Fruit fly (Drosophila melanogaster): Measurements from ENCODE around the gene CG8028.

CG8028 gene

DNA sequence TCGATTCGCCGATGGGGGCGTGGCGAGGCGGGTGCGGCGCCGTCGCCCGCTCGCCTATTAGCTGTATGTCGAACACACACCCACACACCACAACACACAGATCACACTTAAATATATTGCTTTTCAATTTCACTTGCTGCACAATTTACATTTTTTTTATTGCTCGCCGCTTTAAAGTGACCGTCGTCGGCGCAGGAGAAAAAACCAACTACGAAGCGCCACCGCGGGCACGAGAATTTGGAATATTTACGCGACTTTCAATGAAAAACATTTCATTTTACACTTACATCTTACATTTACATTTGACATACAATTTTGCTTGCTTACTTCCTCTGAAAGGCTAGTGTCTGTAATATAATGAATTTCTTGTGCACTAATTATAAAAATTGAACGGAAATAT lies 19.1 kb downstream of the CG8028 start, which contains the start of gene rictor (continued):
- TF ChIP-seq eyg (GFP tag; optimal IDR thresholded peaks at IDR 0.05) = no peak
- TF ChIP-seq CG2199 (GFP tag; IDR thresholded peaks at IDR 0.05) = no peak
- TF ChIP-seq CG7556 (GFP tag; optimal IDR thresholded peaks at IDR 0.05) = no peak
- no peak for TF ChIP-seq CG13624 (GFP tag; optimal IDR thresholded peaks at IDR 0.05)
- peak; percentile 40 for TF ChIP-seq pzg (GFP tag; optimal IDR thresholded peaks at IDR 0.05)
- no peak for TF ChIP-seq CG14710 (tag; optimal IDR thresholded peaks at IDR 0.05)
- no peak for TF ChIP-seq Ets97D (GFP tag; optimal IDR thresholded peaks at IDR 0.05)
- no peak for TF ChIP-seq Dll (GFP tag; IDR thresholded peaks at IDR 0.05; ENCODE audit: partially characterized antibody)
- TF ChIP-seq D19A (tag; optimal IDR thresholded peaks at IDR 0.05) = no peak
- no peak for TF ChIP-seq E2f2 (GFP tag; IDR thresholded peaks at IDR 0.05)
- peak; percentile 81 for TF ChIP-seq CTCF (GFP tag; optimal IDR thresholded peaks at IDR 0.05)
- no peak for TF ChIP-seq trem (tag; optimal IDR thresholded peaks at IDR 0.05)
- no peak for TF ChIP-seq Scr (GFP tag; IDR thresholded peaks at IDR 0.05; ENCODE audit: partially characterized antibody)
- no peak for TF ChIP-seq HmgZ (tag; optimal IDR thresholded peaks at IDR 0.05)

DNA sequence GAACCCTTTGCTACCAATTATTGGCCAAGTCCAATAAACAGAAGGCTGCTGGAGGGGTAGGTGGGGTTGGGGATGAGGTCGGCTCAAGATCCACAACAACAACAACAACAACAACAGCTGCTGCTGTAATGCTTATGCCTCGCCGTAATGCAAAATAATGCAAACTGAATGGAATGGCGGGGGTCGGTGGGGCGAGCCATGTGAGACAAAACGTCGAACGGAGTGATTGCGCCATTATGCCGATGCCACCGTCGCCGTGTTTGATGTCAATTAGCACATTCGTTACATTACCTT lies 19.5 kb downstream of the CG8028 start:
- TF ChIP-seq crol (GFP tag; IDR thresholded peaks at IDR 0.05) (peak; percentile 71), tup (GFP tag; optimal IDR thresholded peaks at IDR 0.05) (no peak), CG42726 (GFP tag; IDR thresholded peaks at IDR 0.05; ENCODE audit: partially characterized antibody) (0 out of 2 replicates have a peak, but pooled peaks have one; percentile 11), CG4360 (GFP tag; IDR thresholded peaks at IDR 0.05) (peak; percentile 85), CG31441 (GFP tag; IDR thresholded peaks at IDR 0.05) (no peak), Med (GFP tag) (no peak), Elba2 (GFP tag; optimal IDR thresholded peaks at IDR 0.05) (peak; percentile 19), nom (GFP tag; optimal IDR thresholded peaks at IDR 0.05) (peak; percentile 41), Pdp1 (GFP tag; optimal IDR thresholded peaks at IDR 0.05) (peak in 1 of 2 experiments; percentile 4)

DNA sequence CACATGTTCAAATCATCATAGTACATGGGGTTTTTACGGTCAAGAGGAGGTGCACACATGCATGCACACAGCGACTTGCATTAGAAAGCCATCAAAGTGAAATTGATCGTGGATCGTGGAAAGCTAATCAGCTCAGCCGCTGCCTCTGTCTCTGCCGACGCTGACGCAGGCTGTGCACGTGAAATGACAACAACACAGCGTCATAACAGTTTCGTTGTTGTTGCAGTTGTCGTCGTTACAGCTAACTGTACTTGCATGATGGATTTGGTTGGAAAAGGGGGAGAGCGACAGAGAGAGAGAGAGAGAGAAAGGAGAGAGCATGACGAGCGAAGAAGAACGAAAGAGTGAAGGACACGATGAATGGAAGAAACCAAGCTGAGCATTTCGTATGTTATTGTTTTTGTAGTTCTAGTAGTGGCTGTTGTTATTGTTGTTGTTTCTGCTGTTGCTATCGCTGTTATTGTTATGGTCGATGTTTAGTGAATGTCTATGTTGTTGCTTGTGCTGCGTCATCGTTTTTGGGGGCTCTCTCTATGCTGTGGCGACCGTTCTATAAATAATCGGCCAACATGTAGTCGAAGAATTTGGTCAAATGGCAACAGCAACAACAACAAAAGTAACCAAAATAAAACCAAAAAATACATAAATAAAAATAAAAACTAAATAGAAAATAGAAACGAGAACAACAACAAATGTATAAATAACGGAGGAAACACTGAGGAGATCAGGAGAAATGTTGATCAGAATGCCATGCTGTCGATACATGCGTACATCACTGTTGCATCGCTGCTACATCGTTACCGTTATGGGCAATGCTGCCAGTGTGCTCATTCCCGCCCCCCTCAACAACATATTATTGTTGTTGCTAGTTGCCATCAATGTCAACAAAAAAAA lies 20.1 kb downstream of the CG8028 start:
- TF ChIP-seq CG31388 (GFP tag; optimal IDR thresholded peaks at IDR 0.05) = no peak
- TF ChIP-seq repo (GFP tag; optimal IDR thresholded peaks at IDR 0.05) = no peak
- peak; percentile 74 to 77 for TF ChIP-seq Trl (optimal IDR thresholded peaks at IDR 0.05)
- no peak for TF ChIP-seq Trl (GFP tag; optimal IDR thresholded peaks at IDR 0.05)
- TF ChIP-seq kni (GFP tag; optimal IDR thresholded peaks at IDR 0.05) = peak; percentile 28
- no peak for TF ChIP-seq CG8388 (GFP tag; optimal IDR thresholded peaks at IDR 0.05)
- TF ChIP-seq D (optimal IDR thresholded peaks at IDR 0.05) = no peak
- TF ChIP-seq D (GFP tag; optimal IDR thresholded peaks at IDR 0.05) = no peak
- TF ChIP-seq lab (GFP tag; optimal IDR thresholded peaks at IDR 0.05) = no peak
- no peak for TF ChIP-seq Poxn (GFP tag; IDR thresholded peaks at IDR 0.05)
- no peak for TF ChIP-seq Taf1 (GFP tag; IDR thresholded peaks at IDR 0.05)
- TF ChIP-seq CG8765 (GFP tag; IDR thresholded peaks at IDR 0.05) = no peak
- TF ChIP-seq Pdp1 (GFP tag; optimal IDR thresholded peaks at IDR 0.05) = peak in 1 of 2 experiments; percentile 64
- TF ChIP-seq CG42726 (GFP tag; IDR thresholded peaks at IDR 0.05; ENCODE audit: partially characterized antibody) = no peak
- no peak for TF ChIP-seq Optix (GFP tag; IDR thresholded peaks at IDR 0.05)
- no peak for TF ChIP-seq vfl (GFP tag; optimal IDR thresholded peaks at IDR 0.05)
- peak; percentile 7 for TF ChIP-seq pros (GFP tag; optimal IDR thresholded peaks at IDR 0.05)
- no peak for TF ChIP-seq mld (GFP tag; IDR thresholded peaks at IDR 0.05; ENCODE audit: partially characterized antibody)
- peak; percentile 56; the same call in 1 of the 2 replicates for TF ChIP-seq Adf1 (GFP tag; IDR thresholded peaks at IDR 0.05)
- no peak for TF ChIP-seq CG12071 (GFP tag; optimal IDR thresholded peaks at IDR 0.05)
- no peak for TF ChIP-seq NFAT (GFP tag; IDR thresholded peaks at IDR 0.05)
- no peak for TF ChIP-seq Lpt (GFP tag; optimal IDR thresholded peaks at IDR 0.05)
- TF ChIP-seq CG4360 (GFP tag; IDR thresholded peaks at IDR 0.05) = peak; percentile 94
- no peak for TF ChIP-seq caup (GFP tag; optimal IDR thresholded peaks at IDR 0.05; ENCODE audit: severe bottlenecking)
- no peak for TF ChIP-seq HLHmδ (GFP tag; optimal IDR thresholded peaks at IDR 0.05)
- no peak for TF ChIP-seq CG9437 (GFP tag; optimal IDR thresholded peaks at IDR 0.05)
- TF ChIP-seq CG14014 (GFP tag; IDR thresholded peaks at IDR 0.05) = no peak
- no peak for TF ChIP-seq fru (optimal IDR thresholded peaks at IDR 0.05)
